Fruit fly (Drosophila melanogaster) whole organism, embryonic: ENCODE results near the gene Sk2.
A peak's percentile ranks its signal among the peaks of the same experiment; 100 is the strongest.

Source experiments
- CG10431 ChIP-seq: fragments of 200-800 bp; sonication (Bioruptor generic); optimal IDR thresholded peaks from 3 replicates; lab custom pipeline; 2018; ENCODE audit warnings: missing biosample characterization, mild to moderate bottlenecking, missing genetic modification characterization
- CG10565 ChIP-seq: fragments of 200-800 bp; sonication (Bioruptor generic); optimal IDR thresholded peaks from 3 replicates; lab custom pipeline; 2016; ENCODE audit warnings: missing biosample characterization, mild to moderate bottlenecking, missing genetic modification characterization
- CG10979 ChIP-seq: fragments of 200-800 bp; sonication (Bioruptor generic); optimal IDR thresholded peaks from 2 replicates; lab custom pipeline; 2018; ENCODE audit warnings: missing biosample characterization, mild to moderate bottlenecking, missing genetic modification characterization, moderate library complexity
- CG11456 ChIP-seq: fragments of 200-800 bp; sonication (Bioruptor generic); IDR thresholded peaks from 3 replicates; pipeline ENCODE4 v1.3.6; 2022; ENCODE audit warnings: missing biosample characterization, missing genetic modification characterization
- CG12219 ChIP-seq: fragments of 200-800 bp; sonication (Bioruptor generic); optimal IDR thresholded peaks from 3 replicates; lab custom pipeline; 2018; ENCODE audit warnings: missing biosample characterization, mild to moderate bottlenecking, missing genetic modification characterization
- CG12299 ChIP-seq: fragments of 200-800 bp; sonication (Bioruptor generic); optimal IDR thresholded peaks from 2 replicates; lab custom pipeline; 2018; ENCODE audit warnings: missing biosample characterization, mild to moderate bottlenecking, missing genetic modification characterization
- CG12769 ChIP-seq: fragments of 200-800 bp; sonication (Bioruptor generic); optimal IDR thresholded peaks from 2 replicates; lab custom pipeline; 2019; ENCODE audit warnings: missing biosample characterization, mild to moderate bottlenecking, missing genetic modification characterization, moderate library complexity
- CG15514 ChIP-seq: fragments of 200-800 bp; sonication (Bioruptor generic); optimal IDR thresholded peaks from 3 replicates; lab custom pipeline; 2017; ENCODE audit warnings: missing biosample characterization, missing genetic modification characterization, mild to moderate bottlenecking, moderate library complexity, missing genetic modification reagents
- CG17361 ChIP-seq: fragments of 200-800 bp; sonication (Bioruptor generic); IDR thresholded peaks from 3 replicates; pipeline ENCODE4 v1.3.6; 2022; ENCODE audit warnings: missing biosample characterization, missing genetic modification characterization
- CG30403 ChIP-seq: fragments of 200-800 bp; sonication (Bioruptor generic); optimal IDR thresholded peaks from 3 replicates; lab custom pipeline; 2016; ENCODE audit warnings: missing biosample characterization, missing genetic modification characterization
- CG3065 ChIP-seq: fragments of 200-800 bp; sonication (Bioruptor generic); optimal IDR thresholded peaks from 2 replicates; lab custom pipeline; 2016; ENCODE audit warnings: missing biosample characterization, missing genetic modification characterization
- CG3281 ChIP-seq: fragments of 200-800 bp; sonication (Bioruptor generic); optimal IDR thresholded peaks from 3 replicates; lab custom pipeline; 2017; ENCODE audit warnings: missing biosample characterization, mild to moderate bottlenecking, missing genetic modification characterization
- CG3407 ChIP-seq: fragments of 200-800 bp; sonication (Bioruptor generic); optimal IDR thresholded peaks from 2 replicates; lab custom pipeline; 2018; ENCODE audit warnings: missing biosample characterization, mild to moderate bottlenecking, missing genetic modification characterization
- CG4424 ChIP-seq: fragments of 200-800 bp; sonication (Bioruptor generic); optimal IDR thresholded peaks from 3 replicates; lab custom pipeline; 2016; ENCODE audit warnings: missing biosample characterization, missing genetic modification characterization
- CG4730 ChIP-seq: fragments of 200-800 bp; sonication (Bioruptor generic); IDR thresholded peaks from 2 replicates; pipeline ENCODE4 v1.3.6; 2022; ENCODE audit warnings: missing biosample characterization, missing genetic modification characterization
- CG5953 ChIP-seq: fragments of 200-800 bp; sonication (Bioruptor generic); IDR thresholded peaks from 2 replicates; pipeline ENCODE4 v1.3.6; 2022; ENCODE audit warnings: missing biosample characterization, missing genetic modification characterization
- CG6175 ChIP-seq: fragments of 200-800 bp; sonication (Bioruptor generic); IDR thresholded peaks from 3 replicates; pipeline ENCODE4 v1.3.6; 2022; ENCODE audit warnings: missing biosample characterization, missing genetic modification characterization
- CG7372 ChIP-seq: fragments of 200-800 bp; sonication (Bioruptor generic); IDR thresholded peaks from 2 replicates; pipeline ENCODE4 v1.3.6; 2022; ENCODE audit warnings: missing biosample characterization, missing genetic modification characterization
- CG7839 ChIP-seq: fragments of 200-800 bp; sonication (Bioruptor generic); optimal IDR thresholded peaks from 3 replicates; lab custom pipeline; 2018; ENCODE audit warnings: missing biosample characterization, mild to moderate bottlenecking, missing genetic modification characterization, moderate library complexity
- CG8478 ChIP-seq: fragments of >200 bp; optimal IDR thresholded peaks from 2 replicates; lab custom pipeline; 2018
- CkIIα-i1 ChIP-seq: fragments of 200-800 bp; sonication (Bioruptor generic); IDR thresholded peaks from 2 replicates; pipeline ENCODE4 v1.3.6; 2022; ENCODE audit warnings: missing biosample characterization, missing genetic modification characterization
- CoRest ChIP-seq: fragments of 200-800 bp; sonication (Bioruptor generic); optimal IDR thresholded peaks from 3 replicates; lab custom pipeline; 2018; ENCODE audit warnings: missing biosample characterization, mild to moderate bottlenecking, missing genetic modification characterization, moderate library complexity
- Dfd ChIP-seq, 2 experiments: fragments of >200 bp; optimal IDR thresholded peaks; 2 replicates each; lab custom pipeline; 2017; ENCODE audit warnings: missing biosample characterization in 2 of 2, missing genetic modification characterization in 2 of 2
- Dip3 ChIP-seq: fragments of 200-800 bp; sonication (Bioruptor generic); optimal IDR thresholded peaks from 3 replicates; lab custom pipeline; 2016; ENCODE audit warnings: missing biosample characterization, missing genetic modification characterization
- Myb ChIP-seq: fragments of 200-800 bp; sonication (Bioruptor generic); optimal IDR thresholded peaks from 2 replicates; lab custom pipeline; 2016; ENCODE audit warnings: missing biosample characterization, missing genetic modification characterization
- NfI ChIP-seq: fragments of 200-800 bp; sonication (Bioruptor generic); optimal IDR thresholded peaks from 3 replicates; lab custom pipeline; 2018; ENCODE audit warnings: missing biosample characterization, mild to moderate bottlenecking, missing genetic modification characterization, moderate library complexity
- Oaz ChIP-seq: fragments of 200-800 bp; sonication (Bioruptor generic); IDR thresholded peaks from 2 replicates; pipeline ENCODE4 v1.3.6; 2022; ENCODE audit warnings: missing biosample characterization, missing genetic modification characterization
- Opbp ChIP-seq: fragments of 200-800 bp; sonication (Bioruptor generic); IDR thresholded peaks from 3 replicates; pipeline ENCODE4 v1.3.6; 2022; ENCODE audit warnings: missing biosample characterization, missing genetic modification characterization; ENCODE audit not compliant: partially characterized antibody
- PHDP ChIP-seq: fragments of 200-800 bp; sonication (Bioruptor generic); optimal IDR thresholded peaks from 3 replicates; lab custom pipeline; 2018; ENCODE audit warnings: missing biosample characterization, mild to moderate bottlenecking, missing genetic modification characterization, moderate library complexity
- ab ChIP-seq: fragments of 200-800 bp; sonication (Bioruptor generic); optimal IDR thresholded peaks from 2 replicates; lab custom pipeline; 2016; ENCODE audit warnings: missing biosample characterization, missing genetic modification characterization
- al ChIP-seq: fragments of 200-800 bp; sonication (Bioruptor generic); IDR thresholded peaks from 2 replicates; pipeline ENCODE4 v1.3.6; 2022; ENCODE audit warnings: missing biosample characterization, missing genetic modification characterization
- chm ChIP-seq: fragments of 200-800 bp; sonication (Bioruptor generic); IDR thresholded peaks from 2 replicates; pipeline ENCODE4 v1.3.6; 2022; ENCODE audit warnings: missing biosample characterization, missing genetic modification characterization
- ci ChIP-seq: fragments of 200-800 bp; sonication (Bioruptor generic); IDR thresholded peaks from 3 replicates; pipeline ENCODE4 v1.3.6; 2022; ENCODE audit warnings: missing biosample characterization, missing genetic modification characterization
- croc ChIP-seq: fragments of 200-800 bp; sonication (Bioruptor generic); conservative IDR thresholded peaks from 3 replicates; pipeline ENCODE4 v1.3.6; 2022; ENCODE audit warnings: missing biosample characterization, missing genetic modification characterization
- dm ChIP-seq: fragments of 200-800 bp; sonication (Bioruptor generic); optimal IDR thresholded peaks from 3 replicates; lab custom pipeline; 2016; ENCODE audit warnings: missing biosample characterization, missing genetic modification characterization
- dysf ChIP-seq: fragments of 200-800 bp; sonication (Bioruptor generic); IDR thresholded peaks from 3 replicates; pipeline ENCODE4 v1.3.6; 2022; ENCODE audit warnings: missing biosample characterization, missing genetic modification characterization
- emc ChIP-seq: fragments of 200-800 bp; sonication (Bioruptor generic); optimal IDR thresholded peaks from 2 replicates; lab custom pipeline; 2016; ENCODE audit warnings: missing biosample characterization, missing genetic modification characterization
- esg ChIP-seq: fragments of 200-800 bp; sonication (Bioruptor generic); conservative IDR thresholded peaks from 2 replicates; pipeline ENCODE4 v1.3.6; 2022; ENCODE audit warnings: missing biosample characterization, missing genetic modification characterization
- ftz-f1 ChIP-seq: fragments of 200-800 bp; sonication (Bioruptor generic); optimal IDR thresholded peaks from 2 replicates; lab custom pipeline; 2016; ENCODE audit warnings: missing biosample characterization, missing genetic modification characterization
- gcm2 ChIP-seq: fragments of 200-800 bp; sonication (Bioruptor generic); optimal IDR thresholded peaks from 2 replicates; lab custom pipeline; 2016; ENCODE audit warnings: missing biosample characterization, missing genetic modification characterization
- gfzf ChIP-seq: fragments of 200-800 bp; sonication (Bioruptor generic); optimal IDR thresholded peaks from 2 replicates; lab custom pipeline; 2016; ENCODE audit warnings: missing biosample characterization, mild to moderate bottlenecking, missing genetic modification characterization, moderate library complexity
- h ChIP-seq: fragments of >200 bp; optimal IDR thresholded peaks from 2 replicates; lab custom pipeline; 2017
- onecut ChIP-seq: fragments of 200-800 bp; sonication (Bioruptor generic); IDR thresholded peaks from 2 replicates; pipeline ENCODE4 v1.3.6; 2022; ENCODE audit warnings: missing biosample characterization, missing genetic modification characterization
- p53 ChIP-seq: fragments of 200-800 bp; sonication (Bioruptor generic); optimal IDR thresholded peaks from 2 replicates; lab custom pipeline; 2016; ENCODE audit warnings: missing biosample characterization, missing genetic modification characterization
- pb ChIP-seq: fragments of 200-800 bp; sonication (Bioruptor generic); optimal IDR thresholded peaks from 3 replicates; lab custom pipeline; 2016; ENCODE audit warnings: missing biosample characterization, missing genetic modification characterization
- peb ChIP-seq: fragments of 200-800 bp; sonication (Bioruptor generic); IDR thresholded peaks from 2 replicates; pipeline ENCODE4 v1.3.6; 2022; ENCODE audit warnings: missing biosample characterization, missing genetic modification characterization
- pho ChIP-seq: fragments of 200-800 bp; sonication (Bioruptor generic); optimal IDR thresholded peaks from 2 replicates; lab custom pipeline; 2016; ENCODE audit warnings: missing biosample characterization, missing genetic modification characterization
- sc ChIP-seq, 3 experiments: fragments of >200 bp in 2 of 3; fragments of 200-800 bp in 1 of 3; sonication (Bioruptor generic) in 1 of 3; optimal IDR thresholded peaks; 2 replicates in 2 of 3; 3 replicates in 1 of 3; lab custom pipeline; 2017; ENCODE audit warnings: mild to moderate bottlenecking in 1 of 3, missing biosample characterization in 1 of 3, missing genetic modification characterization in 1 of 3, missing genetic modification reagents in 1 of 3
- sisA ChIP-seq: fragments of 200-800 bp; sonication (Bioruptor generic); IDR thresholded peaks from 2 replicates; pipeline ENCODE4 v1.3.6; 2022; ENCODE audit warnings: missing biosample characterization, missing genetic modification characterization
- sna ChIP-seq: fragments of 200-800 bp; sonication (Bioruptor generic); IDR thresholded peaks from 2 replicates; pipeline ENCODE4 v1.3.6; 2022; ENCODE audit warnings: missing biosample characterization, missing genetic modification characterization; ENCODE audit not compliant: partially characterized antibody
- zfh2 ChIP-seq: fragments of 200-800 bp; sonication (Bioruptor generic); optimal IDR thresholded peaks from 2 replicates; lab custom pipeline; 2016; ENCODE audit warnings: missing biosample characterization, missing genetic modification characterization

Gene Sk2

DNA sequence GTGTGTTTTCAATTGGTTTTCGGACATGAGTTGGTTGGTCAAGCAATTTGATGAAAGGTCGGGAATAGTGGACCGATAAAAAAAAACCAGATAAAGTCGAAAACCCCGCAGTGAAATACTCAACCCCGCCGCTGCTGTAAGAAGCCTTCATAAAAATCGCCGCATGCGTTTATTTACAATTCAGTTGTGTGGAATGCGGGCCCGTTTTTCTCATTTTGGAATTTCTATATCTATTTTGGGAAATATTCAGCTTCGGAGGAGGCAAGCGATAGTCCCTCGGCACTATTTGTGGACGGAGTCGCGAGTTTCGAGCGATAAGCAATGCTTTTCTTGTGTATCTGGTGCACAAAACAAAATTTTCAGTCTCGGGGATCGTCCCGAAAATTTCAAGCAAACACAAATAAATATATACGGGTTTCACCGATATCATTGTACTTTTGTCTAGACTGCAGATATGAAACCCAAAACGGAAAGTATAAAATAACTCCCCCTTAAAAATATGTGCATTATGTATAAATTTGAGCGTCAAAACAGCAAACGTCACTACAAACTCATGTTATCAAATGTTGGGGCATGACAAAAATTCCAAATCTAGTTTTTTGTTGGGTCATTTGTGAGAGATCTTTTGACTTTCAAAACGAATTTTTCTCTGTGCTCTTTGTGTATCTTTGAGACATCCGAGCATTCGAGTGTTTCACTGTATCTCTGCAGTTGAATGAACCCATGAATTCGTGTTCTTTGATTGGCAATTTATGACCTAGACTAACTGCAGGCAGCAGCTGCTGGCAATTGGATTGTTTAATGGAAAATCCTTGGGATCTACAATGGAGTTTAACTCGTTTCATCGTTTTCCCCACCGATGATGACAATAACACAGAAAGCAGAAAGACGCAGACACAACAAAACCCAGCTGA lies 12.3 kb downstream of the Sk2 start (continued):
- TF ChIP-seq CkIIα-i1 (GFP tag; lab: Robert Waterston, UW) (no peak), CG30403 (GFP tag; lab: Kevin White, UChicago) (peak; percentile 37), croc (no peak; the same call in 2 of the 3 replicates), h (no peak), sc (optimal IDR thresholded peaks at IDR 0.05; lab: Kevin White, UChicago) (no peak), sc (GFP tag; optimal IDR thresholded peaks at IDR 0.05; lab: Kevin White, UChicago) (no peak), pho (GFP tag; lab: Kevin White, UChicago) (no peak), Opbp (GFP tag; lab: Robert Waterston, UW) (no peak), PHDP (tag; lab: Kevin White, UChicago) (peak; percentile 9), Myb (GFP tag; lab: Kevin White, UChicago) (no peak), gcm2 (GFP tag; lab: Kevin White, UChicago) (no peak), CG4730 (no peak), dysf (peak; percentile 35; the same call in 1 of the 3 replicates), chm (GFP tag; lab: Robert Waterston, UW) (no peak), Dip3 (GFP tag; lab: Kevin White, UChicago) (no peak), emc (no peak), CG15514 (GFP tag; lab: Kevin White, UChicago) (no peak), zfh2 (no peak), CG10565 (no peak), Oaz (GFP tag; lab: Robert Waterston, UW) (no peak), CG12299 (peak; percentile 20), CG4424 (GFP tag; lab: Kevin White, UChicago) (peak; percentile 16), CoRest (tag; lab: Kevin White, UChicago) (peak; percentile 59), sna (GFP tag; lab: Robert Waterston, UW) (no peak), CG12769 (tag; lab: Kevin White, UChicago) (peak; percentile 7), CG3065 (GFP tag; lab: Kevin White, UChicago) (no peak), CG17361 (GFP tag; lab: Robert Waterston, UW) (peak; percentile 70; the same call in 2 of the 3 replicates), Dfd (GFP tag; optimal IDR thresholded peaks at IDR 0.05; lab: Kevin White, UChicago) (no peak), CG5953 (GFP tag; lab: Robert Waterston, UW) (no peak), CG10431 (GFP tag; lab: Kevin White, UChicago) (no peak), CG7372 (GFP tag; lab: Robert Waterston, UW) (no peak), ab (GFP tag; lab: Kevin White, UChicago) (no peak), pb (GFP tag; lab: Kevin White, UChicago) (no peak), CG8478 (lab: Kevin White, UChicago) (no peak), onecut (GFP tag; lab: Robert Waterston, UW) (no peak), al (GFP tag; lab: Robert Waterston, UW) (no peak), esg (GFP tag; lab: Robert Waterston, UW) (no peak), NfI (GFP tag; lab: Kevin White, UChicago) (no peak), peb (GFP tag; lab: Robert Waterston, UW) (no peak), CG3281 (GFP tag; lab: Kevin White, UChicago) (no peak), gfzf (no peak), dm (GFP tag; lab: Kevin White, UChicago) (no peak), ftz-f1 (GFP tag; lab: Kevin White, UChicago) (no peak), CG7839 (peak; percentile 8), CG10979 (peak; percentile 63), sisA (GFP tag; lab: Robert Waterston, UW) (no peak), CG6175 (GFP tag; lab: Robert Waterston, UW) (no peak), CG11456 (no peak), ci (GFP tag; lab: Robert Waterston, UW) (no peak), p53 (GFP tag; lab: Kevin White, UChicago) (no peak), CG12219 (no peak), CG3407 (GFP tag; lab: Kevin White, UChicago) (no peak)
